Comparison of ENCODE assay signal across 1 fruit fly cellular context in genomic region chrX:15804790-15805189, dm6.
A peak's percentile ranks its signal among the peaks of the same experiment; 100 is the strongest.
TF ChIP-seq lines count a peak whose summit lies in the region.

No protein-coding gene starts in this region.

TF ChIP-seq in whole organism, prepupa, 60 proteins besides CTCF, POLR2A, EP300 and RAD21 (continued from another document):
- TF ChIP-seq achi (GFP tag; optimal IDR thresholded peaks at IDR 0.05; lab: Kevin White, UChicago): peak; percentile 23
- TF ChIP-seq eg (GFP tag; IDR thresholded peaks at IDR 0.05; lab: Robert Waterston, UW): peak; percentile 34; the same call in 2 of the 3 replicates
- no peak for TF ChIP-seq ss (GFP tag; optimal IDR thresholded peaks at IDR 0.05; lab: Kevin White, UChicago)
- no peak for TF ChIP-seq Hr39 (GFP tag; optimal IDR thresholded peaks at IDR 0.05; lab: Kevin White, UChicago)
- TF ChIP-seq CG7368 (GFP tag; optimal IDR thresholded peaks at IDR 0.05; lab: Kevin White, UChicago): no peak
- TF ChIP-seq fd59A (GFP tag; optimal IDR thresholded peaks at IDR 0.05; lab: Kevin White, UChicago): no peak
- peak; percentile 21 for TF ChIP-seq CG3919 (GFP tag; optimal IDR thresholded peaks at IDR 0.05; lab: Kevin White, UChicago)
